Worm (Caenorhabditis elegans) whole organism, L4 larva: ENCODE data around the gene F23F12.12.

Experiments used
- F10B5.3 ChIP-seq: sonication (generic microtip); optimal IDR thresholded peaks from 2 replicates; lab custom pipeline; 2016; ENCODE audit warnings: mild to moderate bottlenecking, missing genetic modification characterization, missing compliant biosample characterization
- T20F7.1 ChIP-seq: fragments of 200-800 bp; sonication (Bioruptor generic); optimal IDR thresholded peaks from 2 replicates; lab custom pipeline; 2018; ENCODE audit warnings: mild to moderate bottlenecking, missing genetic modification characterization, missing compliant biosample characterization
- ZK337.2 ChIP-seq: fragments of 200-800 bp; sonication (Bioruptor generic); IDR thresholded peaks from 2 replicates; pipeline ENCODE4 v1.3.6; 2022; ENCODE audit warnings: missing genetic modification reagents, missing genetic modification characterization, missing compliant biosample characterization
- ZK546.5 ChIP-seq, 2 experiments: sonication (generic microtip); optimal IDR thresholded peaks; 2 replicates each; lab custom pipeline; 2017; ENCODE audit warnings: missing biosample characterization in 2 of 2, missing genetic modification characterization in 2 of 2
- aha-1 ChIP-seq: fragments of 150-350 bp; peaks from one replicate; lab custom pipeline; 2014; ENCODE audit warnings: missing biosample characterization, missing genetic modification characterization
- ceh-20 ChIP-seq: fragments of 200-800 bp; sonication (Bioruptor generic); IDR thresholded peaks from 2 replicates; pipeline ENCODE4 v1.3.6; 2022; ENCODE audit warnings: missing genetic modification reagents, missing genetic modification characterization, missing compliant biosample characterization
- ceh-32 ChIP-seq: sonication (generic microtip); optimal IDR thresholded peaks from 2 replicates; lab custom pipeline; 2016; ENCODE audit warnings: mild to moderate bottlenecking, missing genetic modification characterization, missing compliant biosample characterization; ENCODE audit not compliant: poor library complexity
- daf-12 ChIP-seq: fragments of 150-350 bp; optimal IDR thresholded peaks from 2 replicates; lab custom pipeline; 2014; ENCODE audit warnings: missing biosample characterization, missing genetic modification reagents, missing genetic modification characterization
- daf-19 ChIP-seq: fragments of 200-800 bp; sonication (Bioruptor generic); conservative IDR thresholded peaks from 2 replicates; pipeline ENCODE4 v1.3.6; 2022; ENCODE audit warnings: missing genetic modification characterization, missing compliant biosample characterization
- dmd-6 ChIP-seq: fragments of 200-800 bp; sonication (Bioruptor generic); IDR thresholded peaks from 2 replicates; pipeline ENCODE4 v1.3.6; 2022; ENCODE audit warnings: missing genetic modification reagents, missing genetic modification characterization, missing compliant biosample characterization
- dmd-9 ChIP-seq: fragments of 200-800 bp; sonication (Bioruptor generic); IDR thresholded peaks from 2 replicates; pipeline ENCODE4 v1.3.6; 2022; ENCODE audit warnings: missing genetic modification reagents, missing genetic modification characterization, missing compliant biosample characterization
- dpl-1 ChIP-seq: fragments of 150-350 bp; optimal IDR thresholded peaks from 2 replicates; lab custom pipeline; 2014; ENCODE audit warnings: missing biosample characterization, missing genetic modification reagents, missing genetic modification characterization
- fos-1 ChIP-seq: fragments of 150-350 bp; optimal IDR thresholded peaks from 2 replicates; lab custom pipeline; 2014; ENCODE audit warnings: missing biosample characterization, missing genetic modification characterization
- hif-1 ChIP-seq, 2 experiments: sonication (generic microtip); optimal IDR thresholded peaks; 2 replicates each; lab custom pipeline; 2016 to 2017; ENCODE audit warnings: missing compliant biosample characterization in 2 of 2, missing genetic modification characterization in 2 of 2, missing genetic modification reagents in 2 of 2, missing genotype in 2 of 2, mild to moderate bottlenecking in 1 of 2
- hlh-11 ChIP-seq: fragments of 200-800 bp; sonication (Bioruptor generic); optimal IDR thresholded peaks from 2 replicates; lab custom pipeline; 2018; ENCODE audit warnings: mild to moderate bottlenecking, missing genetic modification characterization, missing compliant biosample characterization
- jun-1 ChIP-seq: fragments of 150-350 bp; optimal IDR thresholded peaks from 2 replicates; lab custom pipeline; 2014; ENCODE audit warnings: missing biosample characterization, missing genetic modification reagents, missing genetic modification characterization
- lim-7 ChIP-seq: fragments of 200-800 bp; sonication (Bioruptor generic); IDR thresholded peaks from 2 replicates; pipeline ENCODE4 v1.3.6; 2022; ENCODE audit warnings: missing genetic modification characterization, missing compliant biosample characterization
- lin-1 ChIP-seq: fragments of 200-800 bp; sonication (Bioruptor generic); IDR thresholded peaks from 2 replicates; pipeline ENCODE4 v1.3.6; 2022; ENCODE audit warnings: missing genetic modification reagents, missing genetic modification characterization, missing compliant biosample characterization
- lin-15B ChIP-seq: fragments of 150-350 bp; sonication (generic microtip); optimal IDR thresholded peaks from 3 replicates; lab custom pipeline; 2014; ENCODE audit warnings: missing biosample characterization, missing genetic modification characterization
- lin-38 ChIP-seq: fragments of 200-800 bp; sonication (Bioruptor generic); IDR thresholded peaks from 2 replicates; pipeline ENCODE4 v1.3.6; 2022; ENCODE audit warnings: missing genetic modification reagents, missing genetic modification characterization, missing compliant biosample characterization
- lsy-2 ChIP-seq, 2 experiments: fragments of 150-350 bp in 1 of 2; sonication (generic microtip) in 1 of 2; optimal IDR thresholded peaks; 2 replicates each; lab custom pipeline; 2014 to 2017; ENCODE audit warnings: missing biosample characterization in 2 of 2, missing genetic modification characterization in 2 of 2
- madf-5 ChIP-seq, 2 experiments: fragments of 200-800 bp; sonication (Bioruptor generic); IDR thresholded peaks; 2 replicates each; pipeline ENCODE4 v1.3.6; 2022; ENCODE audit warnings: missing compliant biosample characterization in 2 of 2, missing genetic modification characterization in 2 of 2
- madf-9 ChIP-seq: fragments of 200-800 bp; sonication (Bioruptor generic); conservative IDR thresholded peaks from 2 replicates; pipeline ENCODE4 v1.3.6; 2022; ENCODE audit warnings: missing genetic modification reagents, missing genetic modification characterization, missing compliant biosample characterization
- mdt-29 ChIP-seq: fragments of 200-800 bp; sonication (Bioruptor generic); IDR thresholded peaks from 2 replicates; pipeline ENCODE4 v1.3.6; 2022; ENCODE audit warnings: missing genetic modification reagents, missing genetic modification characterization, missing compliant biosample characterization
- mes-2 ChIP-seq: sonication (generic microtip); optimal IDR thresholded peaks from 2 replicates; lab custom pipeline; 2016; ENCODE audit warnings: missing genotype, mild to moderate bottlenecking, missing genetic modification characterization, missing compliant biosample characterization; ENCODE audit not compliant: poor library complexity, severe bottlenecking
- mxl-2 ChIP-seq: fragments of 200-800 bp; sonication (Bioruptor generic); conservative IDR thresholded peaks from 2 replicates; pipeline ENCODE4 v1.3.6; 2022; ENCODE audit warnings: missing genetic modification reagents, missing genetic modification characterization, missing compliant biosample characterization
- nhr-42 ChIP-seq: fragments of 200-800 bp; sonication (Bioruptor generic); IDR thresholded peaks from 2 replicates; pipeline ENCODE4 v1.3.6; 2022; ENCODE audit warnings: missing genetic modification characterization, missing compliant biosample characterization
- nhr-48 ChIP-seq: sonication (generic microtip); optimal IDR thresholded peaks from 2 replicates; lab custom pipeline; 2016; ENCODE audit warnings: mild to moderate bottlenecking, missing genetic modification characterization, missing compliant biosample characterization
- nhr-77 ChIP-seq: fragments of 150-350 bp; optimal IDR thresholded peaks from 2 replicates; lab custom pipeline; 2014; ENCODE audit warnings: missing biosample characterization, missing genetic modification characterization
- pha-4 ChIP-seq, 2 experiments: fragments of 150-350 bp in 1 of 2; fragments of 200-800 bp in 1 of 2; sonication (Bioruptor generic) in 1 of 2; IDR thresholded peaks in 1 of 2; optimal IDR thresholded peaks in 1 of 2; 2 replicates each; pipeline versions ENCODE4 v1.3.6 to Lab custom; 2014 to 2022; ENCODE audit warnings: missing genetic modification characterization in 2 of 2, missing genetic modification reagents in 2 of 2, missing biosample characterization in 1 of 2, missing compliant biosample characterization in 1 of 2
- rbr-2 ChIP-seq: sonication (generic microtip); optimal IDR thresholded peaks from 2 replicates; lab custom pipeline; 2016; ENCODE audit warnings: missing genotype, missing genetic modification characterization, missing compliant biosample characterization
- saeg-2 ChIP-seq: fragments of 200-800 bp; sonication (Bioruptor generic); IDR thresholded peaks from 2 replicates; pipeline ENCODE4 v1.3.6; 2022; ENCODE audit warnings: missing genetic modification reagents, missing genetic modification characterization, missing compliant biosample characterization
- spr-3 ChIP-seq: fragments of 200-800 bp; sonication (Bioruptor generic); optimal IDR thresholded peaks from 2 replicates; lab custom pipeline; 2018; ENCODE audit warnings: mild to moderate bottlenecking, missing genetic modification characterization, missing compliant biosample characterization
- tra-1 ChIP-seq: fragments of 200-800 bp; sonication (Bioruptor generic); IDR thresholded peaks from 2 replicates; pipeline ENCODE4 v1.3.6; 2022; ENCODE audit warnings: missing genetic modification reagents, missing genetic modification characterization, missing compliant biosample characterization
- unc-39 ChIP-seq: sonication (generic microtip); optimal IDR thresholded peaks from 2 replicates; lab custom pipeline; 2017; ENCODE audit warnings: missing biosample characterization, missing genetic modification characterization
- unc-62 ChIP-seq, 3 experiments: fragments of 150-350 bp in 1 of 3; sonication (generic microtip); optimal IDR thresholded peaks in 2 of 3; peaks in 1 of 3; 1 replicate in 1 of 3; 2 replicates in 2 of 3; lab custom pipeline; 2014 to 2017; ENCODE audit warnings: missing biosample characterization in 3 of 3, missing genetic modification characterization in 3 of 3, missing genetic modification reagents in 3 of 3, missing genotype in 1 of 3
- zip-11 ChIP-seq: fragments of 200-800 bp; sonication (Bioruptor generic); IDR thresholded peaks from 2 replicates; pipeline ENCODE4 v1.3.6; 2022; ENCODE audit warnings: missing genetic modification characterization, missing compliant biosample characterization

F23F12.12 gene

DNA sequence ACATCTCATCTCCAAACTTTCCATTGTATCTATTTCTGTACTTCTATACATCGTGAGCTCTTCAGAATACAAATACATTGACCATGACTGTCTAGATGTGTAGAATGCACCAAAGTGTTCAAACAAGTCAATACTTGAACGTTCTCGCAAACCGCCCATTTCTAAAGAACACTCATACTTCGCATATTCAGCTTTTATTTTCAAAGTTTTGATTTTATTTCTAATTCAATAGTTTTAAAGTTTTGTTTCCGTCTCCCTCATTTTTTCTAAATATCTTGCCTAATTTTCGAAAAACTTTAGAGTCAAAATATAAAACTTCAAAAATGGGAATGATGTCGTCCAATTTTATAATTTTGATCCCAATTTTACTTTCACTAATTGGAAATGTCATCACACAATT lies 20.0 kb downstream of the F23F12.12 start, which contains the start of gene pqn-10:
pqn-10 (plus strand) TSS at position 301 of the 400 bp plus-strand sequence.
- no peak for TF ChIP-seq ceh-20 (GFP tag; lab: Robert Waterston, UW)
- no peak for TF ChIP-seq zip-11
- TF ChIP-seq lsy-2 (tag; optimal IDR thresholded peaks at IDR 0.05; lab: Kevin White, UChicago) = no peak
- no peak for TF ChIP-seq F10B5.3 (tag; lab: Kevin White, UChicago)
- no peak for TF ChIP-seq hlh-11 (tag; lab: Kevin White, UChicago)
- TF ChIP-seq ZK546.5 (tag; optimal IDR thresholded peaks at IDR 0.05; lab: Kevin White, UChicago) = no peak
- no peak for TF ChIP-seq ceh-32
- no peak for TF ChIP-seq lin-15B (tag; lab: Kevin White, UChicago)
- no peak for TF ChIP-seq pha-4 (GFP tag; IDR thresholded peaks at IDR 0.05; lab: Robert Waterston, UW)
- no peak for TF ChIP-seq pha-4 (tag; optimal IDR thresholded peaks at IDR 0.05; lab: Kevin White, UChicago)
- no peak for TF ChIP-seq dmd-6
- no peak for TF ChIP-seq jun-1
- TF ChIP-seq nhr-48 (tag; lab: Kevin White, UChicago) = no peak
- no peak for TF ChIP-seq lim-7
- TF ChIP-seq lin-1 (GFP tag; lab: Robert Waterston, UW) = no peak
- TF ChIP-seq daf-12 = no peak
- no peak for TF ChIP-seq hif-1 (tag; optimal IDR thresholded peaks at IDR 0.05; lab: Kevin White, UChicago)
- TF ChIP-seq fos-1 (tag; lab: Kevin White, UChicago) = no peak

DNA sequence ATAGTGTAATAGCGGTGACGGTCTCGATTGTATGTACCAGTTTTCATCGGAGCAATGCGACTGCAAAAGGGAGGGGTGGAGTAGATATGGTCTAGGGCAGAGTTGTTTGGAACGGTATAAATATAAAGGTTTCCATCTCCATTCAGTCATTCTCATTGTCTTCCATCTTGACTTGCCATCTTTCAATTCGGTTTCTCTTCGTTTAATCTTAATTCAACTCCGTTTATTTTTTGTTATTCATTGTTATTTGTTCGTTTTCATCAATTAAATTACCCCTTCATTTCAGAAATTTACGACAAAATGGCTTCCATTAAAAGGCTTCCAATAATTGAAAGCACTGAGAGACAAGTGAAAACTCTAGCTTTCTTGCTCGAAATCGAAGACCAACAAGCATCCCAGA lies 23.2 kb downstream of the F23F12.12 start, which contains the start of gene C09E7.11:
C09E7.11 (plus strand) TSS at position 301 of the 400 bp plus-strand sequence.
- TF ChIP-seq mdt-29 (GFP tag; lab: Robert Waterston, UW) (no peak), unc-62 (GFP tag; optimal IDR thresholded peaks at IDR 0.05 in 1 of 2; lab: Kevin White, UChicago) (no peak), unc-62 (tag; optimal IDR thresholded peaks at IDR 0.05; lab: Kevin White, UChicago) (no peak)

DNA sequence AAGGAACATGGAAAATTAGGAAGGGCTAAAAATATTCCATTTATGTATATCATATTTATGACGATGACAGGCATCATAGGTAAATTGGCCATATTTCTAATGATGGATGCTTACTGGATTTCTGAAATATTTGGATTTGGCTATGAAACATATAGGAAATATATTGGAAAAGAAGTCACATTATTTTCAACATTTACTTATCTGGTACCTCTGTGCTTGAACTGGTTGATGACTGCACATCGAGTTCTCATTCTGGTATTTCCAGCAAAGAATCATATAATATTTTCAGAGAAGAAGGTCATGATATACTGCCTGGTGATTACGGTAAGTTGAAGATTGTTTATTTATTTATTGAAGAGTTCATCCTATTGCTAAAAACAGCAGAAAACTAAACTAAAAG lies 24.7 kb downstream of the F23F12.12 start, which contains the start of gene srxa-5:
srxa-5 (plus strand) TSS at position 301 of the 400 bp plus-strand sequence.
- TF ChIP-seq spr-3 (GFP tag; lab: Kevin White, UChicago) (no peak), nhr-48 (tag; lab: Kevin White, UChicago) (no peak), unc-39 (tag; lab: Kevin White, UChicago) (no peak)

DNA sequence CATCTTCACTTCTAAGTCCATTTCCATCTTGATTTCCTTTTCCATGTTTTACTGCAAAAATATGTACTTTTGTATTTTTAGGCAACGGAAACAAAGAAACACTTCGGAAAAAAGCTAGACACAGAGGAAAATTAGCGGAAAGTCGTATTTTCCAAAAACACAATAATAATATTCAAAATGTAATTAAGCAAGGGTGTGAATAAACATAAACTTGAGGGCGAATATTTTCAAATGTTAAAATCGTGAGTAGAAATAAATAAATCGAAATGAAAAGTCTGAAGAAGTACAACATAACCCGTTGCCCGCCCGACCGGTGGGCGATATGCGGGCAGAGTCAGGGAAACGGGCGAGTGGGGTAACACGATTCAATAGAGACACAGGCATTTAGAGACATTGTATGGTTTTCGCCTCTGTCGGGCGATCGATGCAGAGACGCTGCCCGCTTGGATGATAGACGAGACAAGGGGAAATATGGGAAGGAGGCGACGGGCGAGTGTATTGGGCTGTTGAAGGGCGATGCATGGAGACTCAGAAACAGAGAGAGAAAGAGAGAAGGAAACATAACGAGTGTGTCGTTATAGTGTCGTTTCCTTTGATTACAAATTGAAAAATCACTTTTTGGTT lies 29.1 kb downstream of the F23F12.12 start, which contains the start of gene C09E7.4:
C09E7.4 (minus strand) TSS at position 51 of the 624 bp plus-strand sequence.
- TF ChIP-seq rbr-2 (tag; lab: Kevin White, UChicago) (peak; percentile 7), saeg-2 (GFP tag; lab: Robert Waterston, UW) (no peak), aha-1 (tag; lab: Kevin White, UChicago) (peak; percentile 96), unc-62 (GFP tag; optimal IDR thresholded peaks at IDR 0.05 in 1 of 2; lab: Kevin White, UChicago) (peak in 1 of 2 experiments; percentile 77), unc-62 (tag; optimal IDR thresholded peaks at IDR 0.05; lab: Kevin White, UChicago) (no peak)

DNA sequence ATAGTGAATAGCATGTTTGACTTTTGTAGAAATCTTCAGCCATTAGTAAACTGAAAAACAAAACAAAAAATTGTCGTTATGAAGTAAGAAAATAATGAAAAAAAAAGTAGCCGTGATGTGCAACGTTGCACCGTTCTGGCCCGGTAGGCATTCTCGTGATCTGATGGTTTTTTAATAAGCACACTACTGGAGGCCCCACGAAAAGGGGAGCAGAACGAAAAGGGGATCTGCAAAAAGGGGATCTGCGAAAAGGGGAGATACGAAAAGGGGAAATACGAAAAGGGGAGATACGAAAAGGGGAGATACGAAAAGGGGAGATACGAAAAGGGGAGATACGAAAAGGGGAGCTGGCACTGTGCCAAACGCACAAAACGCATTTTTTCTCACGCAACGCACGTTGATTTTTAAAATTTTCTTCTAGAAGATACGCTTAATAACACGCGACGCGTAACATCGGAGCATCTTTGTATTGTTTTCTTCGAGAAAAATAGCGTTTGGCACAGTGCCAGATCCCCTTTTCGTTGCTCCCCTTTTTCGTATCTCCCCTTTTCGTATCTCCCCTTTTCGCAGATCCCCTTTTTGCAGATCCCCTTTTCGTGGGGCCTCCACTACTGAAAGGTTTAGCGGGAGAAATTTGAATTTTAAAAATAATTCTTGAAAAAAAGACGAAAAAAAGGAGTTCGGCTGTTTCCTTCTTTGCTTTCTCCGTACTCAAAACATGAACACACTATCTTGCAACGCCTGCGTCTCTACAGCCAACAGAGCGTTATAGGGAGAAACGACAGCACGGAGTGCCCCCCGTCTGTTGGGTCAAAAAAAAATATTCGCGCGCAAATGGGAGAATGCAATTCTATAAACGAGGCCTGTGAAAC lies 43.5 kb downstream of the F23F12.12 start, which contains the start of gene C09E7.7:
C09E7.7 (minus strand) TSS at position 57 of the 872 bp plus-strand sequence.
- TF ChIP-seq hif-1 (tag; optimal IDR thresholded peaks at IDR 0.05; lab: Kevin White, UChicago) (peak in 1 of 2 experiments; percentile 51), madf-9 (GFP tag; lab: Robert Waterston, UW) (peak; percentile 56), dpl-1 (GFP tag; lab: Kevin White, UChicago) (peak; percentile 48), lsy-2 (tag; optimal IDR thresholded peaks at IDR 0.05; lab: Kevin White, UChicago) (peak; percentile 39 to 43), T20F7.1 (peak; percentile 57), madf-5 (GFP tag; IDR thresholded peaks at IDR 0.05; lab: Robert Waterston, UW) (0 out of 4 replicates have a peak, but pooled peaks have one; percentile 6 to 10), dmd-9 (GFP tag; lab: Robert Waterston, UW) (peak; percentile 49; the same call in 1 of the 2 replicates), tra-1 (GFP tag; lab: Robert Waterston, UW) (peak; percentile 55; the same call in 1 of the 2 replicates), pha-4 (GFP tag; IDR thresholded peaks at IDR 0.05; lab: Robert Waterston, UW) (peak; percentile 55; the same call in 1 of the 2 replicates), pha-4 (tag; optimal IDR thresholded peaks at IDR 0.05; lab: Kevin White, UChicago) (peak; percentile 22), hlh-11 (tag; lab: Kevin White, UChicago) (peak; percentile 69), saeg-2 (GFP tag; lab: Robert Waterston, UW) (0 out of 2 replicates have a peak, but pooled peaks have one; percentile 26), mxl-2 (GFP tag; lab: Robert Waterston, UW) (peak; percentile 15; the same call in 1 of the 2 replicates), nhr-77 (tag; lab: Kevin White, UChicago) (peak; percentile 30), lin-38 (GFP tag; lab: Robert Waterston, UW) (peak; percentile 76), rbr-2 (tag; lab: Kevin White, UChicago) (peak; percentile 61), nhr-42 (GFP tag; lab: Robert Waterston, UW) (peak; percentile 85), daf-19 (GFP tag; lab: Robert Waterston, UW) (0 out of 2 replicates have a peak, but pooled peaks have one; percentile 28), ZK337.2 (GFP tag; lab: Robert Waterston, UW) (peak; percentile 79), mes-2 (tag; lab: Kevin White, UChicago) (peak; percentile 84)
